Fruit fly (Drosophila melanogaster) whole organism, embryonic: Measurements from ENCODE around the gene CG31100.

Experiments
- Ada2b ChIP-seq: fragments of 200-800 bp; sonication (Bioruptor generic); IDR thresholded peaks from 2 replicates; pipeline ENCODE4 v1.3.6; 2022; ENCODE audit warnings: missing biosample characterization, missing genetic modification characterization
- C15 ChIP-seq: fragments of 200-800 bp; sonication (Bioruptor generic); IDR thresholded peaks from 3 replicates; pipeline ENCODE4 v1.3.6; 2022; ENCODE audit warnings: missing biosample characterization, missing genetic modification characterization
- CG11093 ChIP-seq: fragments of 200-800 bp; sonication (Bioruptor generic); IDR thresholded peaks from 3 replicates; pipeline ENCODE4 v1.3.6; 2022; ENCODE audit warnings: missing biosample characterization, missing genetic modification characterization
- CG11398 ChIP-seq: fragments of 200-800 bp; sonication (Bioruptor generic); optimal IDR thresholded peaks from 2 replicates; lab custom pipeline; 2016; ENCODE audit warnings: missing biosample characterization, missing genetic modification characterization
- CG14860 ChIP-seq: fragments of 200-800 bp; sonication (Bioruptor generic); IDR thresholded peaks from 3 replicates; pipeline ENCODE4 v1.3.6; 2022; ENCODE audit warnings: missing biosample characterization, missing genetic modification characterization; ENCODE audit not compliant: partially characterized antibody
- CG15011 ChIP-seq: fragments of 200-800 bp; sonication (Bioruptor generic); optimal IDR thresholded peaks from 3 replicates; lab custom pipeline; 2018; ENCODE audit warnings: missing biosample characterization, mild to moderate bottlenecking, missing genetic modification characterization
- CG15269 ChIP-seq: fragments of 200-800 bp; sonication (Bioruptor generic); optimal IDR thresholded peaks from 2 replicates; lab custom pipeline; 2018; ENCODE audit warnings: missing biosample characterization, mild to moderate bottlenecking, missing genetic modification characterization, moderate library complexity
- CG1602 ChIP-seq: fragments of 200-800 bp; sonication (Bioruptor generic); optimal IDR thresholded peaks from 3 replicates; lab custom pipeline; 2016; ENCODE audit warnings: missing biosample characterization, missing genetic modification characterization
- CG17612 ChIP-seq: fragments of 200-800 bp; sonication (Bioruptor generic); IDR thresholded peaks from 2 replicates; pipeline ENCODE4 v1.3.6; 2022; ENCODE audit warnings: missing biosample characterization, missing genetic modification characterization
- CG2116 ChIP-seq: fragments of 200-800 bp; sonication (Bioruptor generic); optimal IDR thresholded peaks from 3 replicates; lab custom pipeline; 2018; ENCODE audit warnings: missing biosample characterization, mild to moderate bottlenecking, missing genetic modification characterization
- CG2129 ChIP-seq: fragments of 200-800 bp; sonication (Bioruptor generic); IDR thresholded peaks from 2 replicates; pipeline ENCODE4 v1.3.6; 2022; ENCODE audit warnings: missing biosample characterization, missing genetic modification characterization; ENCODE audit not compliant: partially characterized antibody
- CG2875 ChIP-seq: fragments of 200-800 bp; sonication (Bioruptor generic); optimal IDR thresholded peaks from 2 replicates; lab custom pipeline; 2017; ENCODE audit warnings: missing biosample characterization, mild to moderate bottlenecking, missing genetic modification characterization, missing genetic modification reagents
- CG30431 ChIP-seq: fragments of 200-800 bp; sonication (Bioruptor generic); optimal IDR thresholded peaks from 2 replicates; lab custom pipeline; 2017; ENCODE audit warnings: missing biosample characterization, missing genetic modification characterization
- CG3065 ChIP-seq: fragments of 200-800 bp; sonication (Bioruptor generic); optimal IDR thresholded peaks from 2 replicates; lab custom pipeline; 2016; ENCODE audit warnings: missing biosample characterization, missing genetic modification characterization
- CG33213 ChIP-seq: fragments of 200-800 bp; sonication (Bioruptor generic); optimal IDR thresholded peaks from 3 replicates; lab custom pipeline; 2016; ENCODE audit warnings: missing biosample characterization, missing genetic modification characterization
- CG3726 ChIP-seq: fragments of 200-800 bp; sonication (Bioruptor generic); IDR thresholded peaks from 3 replicates; pipeline ENCODE4, ENCODE4 v1.3.6; 2022; ENCODE audit warnings: missing biosample characterization, missing genetic modification characterization
- CG5245 ChIP-seq: fragments of 200-800 bp; sonication (Bioruptor generic); optimal IDR thresholded peaks from 3 replicates; lab custom pipeline; 2016; ENCODE audit warnings: missing biosample characterization, missing genetic modification characterization
- CG6175 ChIP-seq: fragments of 200-800 bp; sonication (Bioruptor generic); IDR thresholded peaks from 3 replicates; pipeline ENCODE4 v1.3.6; 2022; ENCODE audit warnings: missing biosample characterization, missing genetic modification characterization
- CG6765 ChIP-seq: fragments of 200-800 bp; sonication (Bioruptor generic); optimal IDR thresholded peaks from 3 replicates; lab custom pipeline; 2017; ENCODE audit warnings: missing biosample characterization, mild to moderate bottlenecking, missing genetic modification characterization
- CG6854 ChIP-seq: fragments of 200-800 bp; sonication (Bioruptor generic); optimal IDR thresholded peaks from 3 replicates; lab custom pipeline; 2017; ENCODE audit warnings: missing biosample characterization, mild to moderate bottlenecking, missing genetic modification characterization
- CG7357 ChIP-seq: fragments of 200-800 bp; sonication (Bioruptor generic); IDR thresholded peaks from 3 replicates; pipeline ENCODE4 v1.3.6; 2022; ENCODE audit warnings: missing biosample characterization, missing genetic modification characterization
- CG7839 ChIP-seq: fragments of 200-800 bp; sonication (Bioruptor generic); optimal IDR thresholded peaks from 3 replicates; lab custom pipeline; 2018; ENCODE audit warnings: missing biosample characterization, mild to moderate bottlenecking, missing genetic modification characterization, moderate library complexity
- CG9876 ChIP-seq: fragments of 200-800 bp; sonication (Bioruptor generic); optimal IDR thresholded peaks from 2 replicates; lab custom pipeline; 2016; ENCODE audit warnings: missing biosample characterization, missing genetic modification characterization
- Dip3 ChIP-seq: fragments of 200-800 bp; sonication (Bioruptor generic); optimal IDR thresholded peaks from 3 replicates; lab custom pipeline; 2016; ENCODE audit warnings: missing biosample characterization, missing genetic modification characterization
- Ets65A ChIP-seq: fragments of 200-800 bp; sonication (Bioruptor generic); peaks from one replicate; lab custom pipeline; 2016; ENCODE audit warnings: missing biosample characterization, missing genetic modification characterization
- Fer3 ChIP-seq: fragments of 200-800 bp; sonication (Bioruptor generic); optimal IDR thresholded peaks from 2 replicates; lab custom pipeline; 2018; ENCODE audit warnings: missing biosample characterization, mild to moderate bottlenecking, missing genetic modification characterization, moderate library complexity
- HmgZ ChIP-seq: fragments of 200-800 bp; sonication (Bioruptor generic); optimal IDR thresholded peaks from 2 replicates; lab custom pipeline; 2018; ENCODE audit warnings: missing biosample characterization, mild to moderate bottlenecking, missing genetic modification characterization
- Lim3 ChIP-seq: fragments of 200-800 bp; sonication (Bioruptor generic); IDR thresholded peaks from 2 replicates; pipeline ENCODE4 v1.3.6; 2022; ENCODE audit warnings: missing biosample characterization, missing genetic modification characterization
- Lpt ChIP-seq: fragments of >200 bp; optimal IDR thresholded peaks from 2 replicates; lab custom pipeline; 2018; ENCODE audit warnings: missing biosample characterization, missing genetic modification characterization
- Mrtf ChIP-seq: fragments of 200-800 bp; sonication (Bioruptor generic); IDR thresholded peaks from 3 replicates; pipeline ENCODE4 v1.3.6; 2022; ENCODE audit warnings: missing biosample characterization, missing genetic modification characterization
- NFAT ChIP-seq: fragments of 200-800 bp; sonication (Bioruptor generic); IDR thresholded peaks from 2 replicates; pipeline ENCODE4 v1.3.6; 2022; ENCODE audit warnings: missing biosample characterization, missing genetic modification characterization
- Sry-δ ChIP-seq: fragments of 200-800 bp; sonication (Bioruptor generic); optimal IDR thresholded peaks from 2 replicates; lab custom pipeline; 2016; ENCODE audit warnings: missing biosample characterization, missing genetic modification characterization
- ase ChIP-seq: fragments of 200-800 bp; sonication (Bioruptor generic); IDR thresholded peaks from 3 replicates; pipeline ENCODE4 v1.3.6; 2022; ENCODE audit warnings: missing biosample characterization, missing genetic modification characterization
- bigmax ChIP-seq: fragments of 200-800 bp; sonication (Bioruptor generic); optimal IDR thresholded peaks from 2 replicates; lab custom pipeline; 2018; ENCODE audit warnings: missing biosample characterization, mild to moderate bottlenecking, missing genetic modification characterization
- caup ChIP-seq: fragments of 200-800 bp; sonication (Bioruptor generic); optimal IDR thresholded peaks from 3 replicates; lab custom pipeline; 2017; ENCODE audit warnings: missing biosample characterization, mild to moderate bottlenecking, missing genetic modification characterization, moderate library complexity; ENCODE audit not compliant: severe bottlenecking
- exex ChIP-seq: fragments of 200-800 bp; sonication (Bioruptor generic); optimal IDR thresholded peaks from 4 replicates; lab custom pipeline; 2018; ENCODE audit warnings: missing biosample characterization, mild to moderate bottlenecking, missing genetic modification characterization, moderate library complexity
- gsb-n ChIP-seq: fragments of 200-800 bp; sonication (Bioruptor generic); optimal IDR thresholded peaks from 3 replicates; lab custom pipeline; 2018; ENCODE audit warnings: missing biosample characterization, mild to moderate bottlenecking, missing genetic modification characterization
- insv ChIP-seq, 2 experiments: fragments of 200-800 bp; sonication (Bioruptor generic); optimal IDR thresholded peaks; 3 replicates each; lab custom pipeline; 2016 to 2018; ENCODE audit warnings: missing biosample characterization in 2 of 2, missing genetic modification characterization in 2 of 2
- lola ChIP-seq, 3 experiments: fragments of >200 bp in 2 of 3; fragments of 200-800 bp in 1 of 3; sonication (Bioruptor generic) in 1 of 3; optimal IDR thresholded peaks; 2 replicates each; lab custom pipeline; 2017 to 2019; ENCODE audit warnings: missing biosample characterization in 3 of 3, missing genetic modification characterization in 3 of 3, mild to moderate bottlenecking in 1 of 3, moderate library complexity in 1 of 3
- maf-S ChIP-seq: fragments of 200-800 bp; sonication (Bioruptor generic); optimal IDR thresholded peaks from 2 replicates; lab custom pipeline; 2016; ENCODE audit warnings: missing biosample characterization, missing genetic modification characterization
- nerfin-1 ChIP-seq: fragments of 200-800 bp; sonication (Bioruptor generic); optimal IDR thresholded peaks from 3 replicates; lab custom pipeline; 2019; ENCODE audit warnings: missing biosample characterization, mild to moderate bottlenecking, missing genetic modification characterization, moderate library complexity
- nmo ChIP-seq: fragments of 200-800 bp; sonication (Bioruptor generic); optimal IDR thresholded peaks from 2 replicates; lab custom pipeline; 2018; ENCODE audit warnings: missing biosample characterization, mild to moderate bottlenecking, missing genetic modification characterization, moderate library complexity
- pfk ChIP-seq: fragments of 200-800 bp; sonication (Bioruptor generic); optimal IDR thresholded peaks from 2 replicates; lab custom pipeline; 2018; ENCODE audit warnings: missing biosample characterization, mild to moderate bottlenecking, missing genetic modification characterization, moderate library complexity
- pita ChIP-seq: fragments of 200-800 bp; sonication (Bioruptor generic); optimal IDR thresholded peaks from 2 replicates; lab custom pipeline; 2017; ENCODE audit warnings: missing biosample characterization, mild to moderate bottlenecking, missing genetic modification characterization
- prd ChIP-seq, 3 experiments: fragments of >200 bp in 2 of 3; fragments of 200-800 bp in 1 of 3; sonication (Bioruptor generic) in 1 of 3; optimal IDR thresholded peaks in 2 of 3; IDR thresholded peaks in 1 of 3; 2 replicates in 2 of 3; 3 replicates in 1 of 3; pipeline versions ENCODE4 v1.3.6 to Lab custom; 2017 to 2022; ENCODE audit warnings: missing biosample characterization in 1 of 3, missing genetic modification characterization in 1 of 3
- repo ChIP-seq: fragments of 200-800 bp; sonication (Bioruptor generic); optimal IDR thresholded peaks from 2 replicates; lab custom pipeline; 2016; ENCODE audit warnings: missing biosample characterization, missing genetic modification characterization
- sens-2 ChIP-seq: fragments of 200-800 bp; sonication (Bioruptor generic); IDR thresholded peaks from 2 replicates; pipeline ENCODE4 v1.3.6; 2022; ENCODE audit warnings: missing biosample characterization, missing genetic modification characterization
- stc ChIP-seq: fragments of 200-800 bp; sonication (Bioruptor generic); IDR thresholded peaks from 2 replicates; pipeline ENCODE4 v1.3.6; 2022; ENCODE audit warnings: missing biosample characterization, missing genetic modification characterization
- tup ChIP-seq: fragments of 200-800 bp; sonication (Bioruptor generic); optimal IDR thresholded peaks from 2 replicates; lab custom pipeline; 2016; ENCODE audit warnings: missing biosample characterization, mild to moderate bottlenecking, missing genetic modification characterization, moderate library complexity
- z ChIP-seq: fragments of 200-800 bp; sonication (Bioruptor generic); IDR thresholded peaks from 3 replicates; pipeline ENCODE4 v1.3.6; 2022; ENCODE audit warnings: missing biosample characterization, missing genetic modification characterization
- zfh1 ChIP-seq: fragments of 200-800 bp; sonication (Bioruptor generic); IDR thresholded peaks from 3 replicates; pipeline ENCODE4 v1.3.6; 2022; ENCODE audit warnings: missing biosample characterization, missing genetic modification characterization

Gene CG31100

dm6 chr3R:8984602-8985074 lies 18.8 kb downstream of the CG31100 start, which contains the start of gene CG11970 (continued):
- no peak for TF ChIP-seq CG7839 (tag; lab: Kevin White, UChicago)
- peak; percentile 41 for TF ChIP-seq CG2116 (GFP tag; lab: Kevin White, UChicago)
- no peak for TF ChIP-seq pita
- TF ChIP-seq repo (GFP tag; lab: Kevin White, UChicago), result no peak
- TF ChIP-seq caup, result no peak
- TF ChIP-seq NFAT (GFP tag; lab: Robert Waterston, UW), result peak; percentile 48; the same call in 1 of the 2 replicates
- TF ChIP-seq CG15269 (tag; lab: Kevin White, UChicago), result no peak
- peak; percentile 55 for TF ChIP-seq Dip3 (GFP tag; lab: Kevin White, UChicago)
- no peak for TF ChIP-seq ase
- TF ChIP-seq CG1602 (GFP tag; lab: Kevin White, UChicago), result peak; percentile 10
- no peak for TF ChIP-seq Mrtf (GFP tag; lab: Robert Waterston, UW)
- no peak for TF ChIP-seq gsb-n (tag; lab: Kevin White, UChicago)
- TF ChIP-seq HmgZ (tag; lab: Kevin White, UChicago), result no peak
- TF ChIP-seq CG6765 (GFP tag; lab: Kevin White, UChicago), result no peak
- no peak for TF ChIP-seq insv (GFP tag; optimal IDR thresholded peaks at IDR 0.05; lab: Kevin White, UChicago)
- TF ChIP-seq Ets65A, result peak; percentile 88
- TF ChIP-seq nerfin-1 (tag; lab: Kevin White, UChicago), result peak; percentile 8
- TF ChIP-seq stc, result no peak
- no peak for TF ChIP-seq CG5245 (GFP tag; lab: Kevin White, UChicago)
- TF ChIP-seq CG9876 (GFP tag; lab: Kevin White, UChicago), result no peak
- TF ChIP-seq CG17612 (GFP tag; lab: Robert Waterston, UW), result no peak
- TF ChIP-seq sens-2, result no peak
- 0 out of 2 replicates have a peak, but pooled peaks have one; percentile 10 for TF ChIP-seq CG2129
- TF ChIP-seq CG14860 (GFP tag; lab: Robert Waterston, UW), result peak; percentile 26; the same call in 1 of the 3 replicates
- no peak for TF ChIP-seq CG11398 (GFP tag; lab: Kevin White, UChicago)
- TF ChIP-seq prd (optimal IDR thresholded peaks at IDR 0.05; lab: Kevin White, UChicago), result no peak
- peak; percentile 57; the same call in 2 of the 3 replicates for TF ChIP-seq prd (GFP tag; IDR thresholded peaks at IDR 0.05; lab: Robert Waterston, UW)
- TF ChIP-seq C15 (GFP tag; lab: Robert Waterston, UW), result no peak
- TF ChIP-seq CG30431, result no peak
- TF ChIP-seq Lim3 (GFP tag; lab: Robert Waterston, UW), result no peak
- TF ChIP-seq maf-S (GFP tag; lab: Kevin White, UChicago), result no peak
- no peak for TF ChIP-seq tup (GFP tag; lab: Kevin White, UChicago)
- TF ChIP-seq CG7357 (GFP tag; lab: Robert Waterston, UW), result no peak
- no peak for TF ChIP-seq CG11093 (GFP tag; lab: Robert Waterston, UW)
- no peak for TF ChIP-seq Fer3 (tag; lab: Kevin White, UChicago)
- TF ChIP-seq bigmax, result peak; percentile 91
- TF ChIP-seq CG6175 (GFP tag; lab: Robert Waterston, UW), result no peak
- no peak for TF ChIP-seq CG15011
- peak; percentile 16; the same call in 1 of the 2 replicates for TF ChIP-seq Ada2b
- no peak for TF ChIP-seq z
- no peak for TF ChIP-seq pfk (GFP tag; lab: Kevin White, UChicago)
- TF ChIP-seq CG2875, result no peak
- TF ChIP-seq nmo, result peak; percentile 58
- TF ChIP-seq CG33213 (GFP tag; lab: Kevin White, UChicago), result peak; percentile 9
- TF ChIP-seq exex (tag; lab: Kevin White, UChicago), result no peak
- TF ChIP-seq CG3726, result no peak
- TF ChIP-seq Sry-δ (GFP tag; lab: Kevin White, UChicago), result peak; percentile 92
- TF ChIP-seq lola (GFP tag; optimal IDR thresholded peaks at IDR 0.05; lab: Kevin White, UChicago), result peak in 1 of 3 experiments; percentile 34
- peak; percentile 56; the same call in 2 of the 3 replicates for TF ChIP-seq zfh1 (GFP tag; lab: Robert Waterston, UW)
- no peak for TF ChIP-seq Lpt (GFP tag; lab: Kevin White, UChicago)
- no peak for TF ChIP-seq CG3065 (GFP tag; lab: Kevin White, UChicago)
- TF ChIP-seq CG6854 (GFP tag; lab: Kevin White, UChicago), result no peak
